Worm (Caenorhabditis elegans) whole organism, L3 larva: ENCODE results near the gene Y25C1A.2.

Experiments used
- R02D3.7 ChIP-seq: fragments of 150-350 bp; optimal IDR thresholded peaks from 2 replicates; lab custom pipeline; 2014; ENCODE audit warnings: missing biosample characterization, missing genetic modification characterization
- ZK546.5 ChIP-seq: sonication (generic microtip); optimal IDR thresholded peaks from 2 replicates; lab custom pipeline; 2017; ENCODE audit warnings: missing biosample characterization, missing genetic modification characterization
- aly-2 ChIP-seq: fragments of 150-350 bp; optimal IDR thresholded peaks from 2 replicates; lab custom pipeline; 2014; ENCODE audit warnings: missing biosample characterization, missing genetic modification characterization
- ama-1 ChIP-seq: fragments of 150-350 bp; optimal IDR thresholded peaks from 2 replicates; lab custom pipeline; 2018
- ceh-16 ChIP-seq: sonication (generic microtip); optimal IDR thresholded peaks from 2 replicates; lab custom pipeline; 2017; ENCODE audit warnings: missing biosample characterization, missing genetic modification characterization
- ceh-28 ChIP-seq: fragments of 150-350 bp; optimal IDR thresholded peaks from 2 replicates; lab custom pipeline; 2014; ENCODE audit warnings: missing biosample characterization, missing genetic modification reagents, missing genetic modification characterization
- ceh-82 ChIP-seq: fragments of 150-350 bp; optimal IDR thresholded peaks from 2 replicates; lab custom pipeline; 2014; ENCODE audit warnings: missing biosample characterization, missing genetic modification characterization
- ceh-9 ChIP-seq: sonication (generic microtip); optimal IDR thresholded peaks from 2 replicates; lab custom pipeline; 2018; ENCODE audit warnings: missing biosample characterization, missing genetic modification characterization
- daf-12 ChIP-seq: fragments of 150-350 bp; optimal IDR thresholded peaks from 2 replicates; lab custom pipeline; 2014; ENCODE audit warnings: missing biosample characterization, missing genetic modification reagents, missing genetic modification characterization
- egl-27 ChIP-seq: sonication (generic microtip); optimal IDR thresholded peaks from 4 replicates; lab custom pipeline; 2017; ENCODE audit warnings: missing biosample characterization, missing genetic modification reagents, missing genetic modification characterization
- egl-5 ChIP-seq: fragments of 150-350 bp; optimal IDR thresholded peaks from 2 replicates; lab custom pipeline; 2017; ENCODE audit warnings: missing biosample characterization, missing genetic modification reagents, missing genetic modification characterization, inconsistent platforms
- elt-1 ChIP-seq: fragments of 150-350 bp; optimal IDR thresholded peaks from 2 replicates; lab custom pipeline; 2014; ENCODE audit warnings: missing biosample characterization, missing genetic modification characterization
- elt-2 ChIP-seq: sonication (generic microtip); optimal IDR thresholded peaks from 2 replicates; lab custom pipeline; 2016; ENCODE audit warnings: missing genetic modification reagents, mild to moderate bottlenecking, missing genetic modification characterization, missing compliant biosample characterization
- elt-3 ChIP-seq, 3 experiments: fragments of 150-350 bp in 1 of 3; sonication (generic microtip) in 2 of 3; optimal IDR thresholded peaks; 2 replicates in 2 of 3; 4 replicates in 1 of 3; lab custom pipeline; 2014 to 2017; ENCODE audit warnings: missing biosample characterization in 3 of 3, missing genetic modification characterization in 3 of 3
- eor-1 ChIP-seq, 2 experiments: fragments of 150-350 bp; optimal IDR thresholded peaks; 2 replicates each; lab custom pipeline; 2014 to 2018; ENCODE audit warnings: missing biosample characterization in 2 of 2, missing genetic modification characterization in 2 of 2
- fkh-10 ChIP-seq: sonication (generic microtip); optimal IDR thresholded peaks from 2 replicates; lab custom pipeline; 2017; ENCODE audit warnings: missing biosample characterization, missing genetic modification reagents, missing genetic modification characterization
- fkh-2 ChIP-seq: fragments of 150-350 bp; optimal IDR thresholded peaks from 2 replicates; lab custom pipeline; 2014; ENCODE audit warnings: missing biosample characterization, missing genetic modification reagents, missing genetic modification characterization
- fos-1 ChIP-seq: fragments of 150-350 bp; optimal IDR thresholded peaks from 2 replicates; lab custom pipeline; 2014; ENCODE audit warnings: missing biosample characterization, missing genetic modification characterization
- hmg-11 ChIP-seq: sonication (generic microtip); optimal IDR thresholded peaks from 2 replicates; lab custom pipeline; 2016; ENCODE audit warnings: missing genetic modification characterization, missing compliant biosample characterization
- jun-1 ChIP-seq: fragments of 150-350 bp; optimal IDR thresholded peaks from 2 replicates; lab custom pipeline; 2014; ENCODE audit warnings: missing biosample characterization, missing genetic modification reagents, missing genetic modification characterization
- lin-15B ChIP-seq: fragments of 150-350 bp; optimal IDR thresholded peaks from 2 replicates; lab custom pipeline; 2014; ENCODE audit warnings: missing biosample characterization, missing genetic modification characterization
- lin-39 ChIP-seq: fragments of 150-350 bp; optimal IDR thresholded peaks from 2 replicates; lab custom pipeline; 2018; ENCODE audit warnings: missing biosample characterization, missing genetic modification reagents, missing genetic modification characterization
- lsy-12 ChIP-seq: sonication (generic microtip); optimal IDR thresholded peaks from 2 replicates; lab custom pipeline; 2016; ENCODE audit warnings: mild to moderate bottlenecking, missing genetic modification characterization, missing compliant biosample characterization
- mdl-1 ChIP-seq: fragments of 150-350 bp; optimal IDR thresholded peaks from 2 replicates; lab custom pipeline; 2014; ENCODE audit warnings: missing biosample characterization, missing genetic modification characterization
- mml-1 ChIP-seq: fragments of 150-350 bp; sonication (generic microtip); optimal IDR thresholded peaks from 3 replicates; lab custom pipeline; 2014; ENCODE audit warnings: missing biosample characterization, missing genetic modification characterization
- nfya-1 ChIP-seq: sonication (generic microtip); optimal IDR thresholded peaks from 2 replicates; lab custom pipeline; 2017; ENCODE audit warnings: missing genetic modification characterization, mild to moderate bottlenecking, missing compliant biosample characterization, antibody characterized with exemption, moderate library complexity; ENCODE audit not compliant: insufficient read depth
- nhr-11 ChIP-seq: fragments of 150-350 bp; optimal IDR thresholded peaks from 2 replicates; lab custom pipeline; 2014; ENCODE audit warnings: missing biosample characterization, missing genetic modification characterization
- nhr-12 ChIP-seq: fragments of 150-350 bp; optimal IDR thresholded peaks from 2 replicates; lab custom pipeline; 2014; ENCODE audit warnings: missing biosample characterization, missing genetic modification characterization
- nhr-23 ChIP-seq: fragments of 150-350 bp; optimal IDR thresholded peaks from 2 replicates; lab custom pipeline; 2014; ENCODE audit warnings: missing biosample characterization, missing genetic modification reagents, missing genetic modification characterization
- nhr-237 ChIP-seq: fragments of 150-350 bp; optimal IDR thresholded peaks from 2 replicates; lab custom pipeline; 2014; ENCODE audit warnings: missing biosample characterization, missing genetic modification characterization
- nhr-25 ChIP-seq: sonication (generic microtip); optimal IDR thresholded peaks from 2 replicates; lab custom pipeline; 2017; ENCODE audit warnings: missing biosample characterization, missing genetic modification characterization
- nhr-43 ChIP-seq: sonication (generic microtip); optimal IDR thresholded peaks from 2 replicates; lab custom pipeline; 2016; ENCODE audit warnings: mild to moderate bottlenecking, missing genetic modification characterization, missing compliant biosample characterization; ENCODE audit not compliant: poor library complexity, severe bottlenecking
- nhr-67 ChIP-seq: fragments of 150-350 bp; optimal IDR thresholded peaks from 2 replicates; lab custom pipeline; 2014; ENCODE audit warnings: missing biosample characterization, missing genetic modification characterization
- nhr-76 ChIP-seq: fragments of 150-350 bp; sonication (generic microtip); optimal IDR thresholded peaks from 5 replicates; lab custom pipeline; 2014; ENCODE audit warnings: missing biosample characterization, missing genetic modification characterization
- nhr-77 ChIP-seq: fragments of 150-350 bp; optimal IDR thresholded peaks from 2 replicates; lab custom pipeline; 2014; ENCODE audit warnings: missing biosample characterization, missing genetic modification characterization
- pha-4 ChIP-seq: fragments of 150-350 bp; optimal IDR thresholded peaks from 2 replicates; lab custom pipeline; 2014; ENCODE audit warnings: missing biosample characterization, missing genetic modification reagents, missing genetic modification characterization
- pqm-1 ChIP-seq: fragments of 150-350 bp; optimal IDR thresholded peaks from 2 replicates; lab custom pipeline; 2017; ENCODE audit warnings: missing biosample characterization, missing genetic modification characterization, inconsistent platforms
- sea-2 ChIP-seq: fragments of 150-350 bp; sonication (generic microtip); optimal IDR thresholded peaks from 4 replicates; lab custom pipeline; 2014; ENCODE audit warnings: missing biosample characterization, missing genetic modification reagents, missing genetic modification characterization
- skn-1 ChIP-seq: fragments of 150-350 bp; optimal IDR thresholded peaks from 2 replicates; lab custom pipeline; 2014; ENCODE audit warnings: missing biosample characterization, missing genetic modification characterization
- snpc-4 ChIP-seq: fragments of 150-350 bp; optimal IDR thresholded peaks from 2 replicates; lab custom pipeline; 2014; ENCODE audit warnings: missing biosample characterization, missing genetic modification characterization
- tbx-2 ChIP-seq: sonication (generic microtip); optimal IDR thresholded peaks from 2 replicates; lab custom pipeline; 2016; ENCODE audit warnings: mild to moderate bottlenecking, missing genetic modification characterization, missing compliant biosample characterization
- unc-39 ChIP-seq: sonication (generic microtip); optimal IDR thresholded peaks from 4 replicates; lab custom pipeline; 2017; ENCODE audit warnings: missing biosample characterization, missing genetic modification characterization
- unc-62 ChIP-seq: fragments of 150-350 bp; sonication (generic microtip); optimal IDR thresholded peaks from 4 replicates; lab custom pipeline; 2014; ENCODE audit warnings: missing biosample characterization, missing genetic modification reagents, missing genetic modification characterization
- zag-1 ChIP-seq: fragments of 150-350 bp; optimal IDR thresholded peaks from 2 replicates; lab custom pipeline; 2014; ENCODE audit warnings: missing biosample characterization, missing genetic modification characterization
- ztf-11 ChIP-seq: fragments of 150-350 bp; optimal IDR thresholded peaks from 2 replicates; lab custom pipeline; 2014; ENCODE audit warnings: missing biosample characterization, missing genetic modification characterization
- ztf-4 ChIP-seq: fragments of 150-350 bp; optimal IDR thresholded peaks from 2 replicates; lab custom pipeline; 2014; ENCODE audit warnings: missing biosample characterization, missing genetic modification characterization

The Y25C1A.2 gene

ce11 chrII:3068646-3069045 lies 43.8 kb upstream of the Y25C1A.2 start:
- TF ChIP-seq ceh-28 (tag; lab: Kevin White, UChicago): peak; percentile 74
- no peak for TF ChIP-seq lin-39 (tag; lab: Kevin White, UChicago)
- TF ChIP-seq, all 47 proteins: peak for 1

DNA sequence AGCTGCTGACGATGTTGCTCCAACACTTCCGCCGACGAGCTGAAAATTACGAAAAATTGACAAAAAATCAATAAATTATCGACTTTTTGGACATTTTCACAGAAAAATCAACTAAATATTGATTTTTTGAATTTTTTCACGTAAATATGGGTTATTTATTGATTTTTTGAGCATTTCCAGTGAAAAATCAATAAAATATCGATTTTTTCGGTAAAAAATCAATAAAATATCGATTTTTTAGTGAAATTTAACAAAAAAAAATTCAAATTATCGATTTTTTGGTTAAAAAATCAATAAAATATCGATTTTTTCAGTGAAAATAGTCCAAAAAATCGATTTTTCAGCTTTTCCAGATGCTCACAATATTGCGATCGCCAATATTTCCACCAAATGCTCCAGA lies 42.2 kb upstream of the Y25C1A.2 start:
- TF ChIP-seq unc-39 (tag; lab: Kevin White, UChicago) (no peak), ceh-28 (tag; lab: Kevin White, UChicago) (peak; percentile 97)
- TF ChIP-seq, all 47 proteins: peak for 1

ce11 chrII:3071012-3071749 lies 41.2 kb upstream of the Y25C1A.2 start, which contains the start of gene Y25C1A.7:
Gene Y25C1A.7 (minus strand): TSS chrII:3071062.
- TF ChIP-seq ztf-11: no peak
- peak; percentile 34 for TF ChIP-seq ceh-28 (tag; lab: Kevin White, UChicago)

DNA sequence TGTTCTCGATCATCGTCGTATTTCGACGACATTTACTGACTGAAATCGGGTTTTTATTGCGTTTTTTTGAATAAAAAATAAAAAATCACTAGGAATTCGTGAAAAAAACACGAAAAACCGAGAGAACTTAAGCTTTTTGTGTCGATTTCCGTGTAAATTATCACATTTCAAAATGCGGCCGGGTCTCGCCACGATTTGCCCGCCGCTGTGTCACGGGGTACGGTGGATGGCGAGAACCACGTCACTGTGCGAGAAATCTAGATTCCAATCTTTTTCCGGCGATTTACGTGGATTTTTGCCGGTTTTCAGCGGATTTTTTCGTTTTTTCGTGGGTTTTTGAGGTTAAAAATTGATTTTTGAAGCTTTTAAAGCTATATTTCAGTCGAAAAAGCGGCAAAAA lies 35.5 kb upstream of the Y25C1A.2 start, which contains the start of gene Y25C1A.8:
Y25C1A.8 (minus strand) TSS at position 45 of the 400 bp plus-strand sequence.
- TF ChIP-seq elt-1 (tag; lab: Kevin White, UChicago) (peak; percentile 71), daf-12 (tag; lab: Kevin White, UChicago) (peak; percentile 35), sea-2 (GFP tag; lab: Kevin White, UChicago) (no peak), fos-1 (tag; lab: Kevin White, UChicago) (peak; percentile 23), egl-27 (tag; lab: Kevin White, UChicago) (no peak), jun-1 (tag; lab: Kevin White, UChicago) (peak; percentile 94), nhr-25 (tag; lab: Kevin White, UChicago) (peak; percentile 80), lin-39 (tag; lab: Kevin White, UChicago) (peak; percentile 89), ztf-11 (no peak), unc-39 (tag; lab: Kevin White, UChicago) (no peak), ceh-28 (tag; lab: Kevin White, UChicago) (peak; percentile 86), ama-1 (lab: Kevin White, UChicago) (peak; percentile 20), mml-1 (no peak), elt-3 (tag; optimal IDR thresholded peaks at IDR 0.05; lab: Kevin White, UChicago) (peak in 1 of 3 experiments; percentile 32), nhr-43 (peak; percentile 95), elt-2 (tag; lab: Kevin White, UChicago) (peak; percentile 75), unc-62 (GFP tag; lab: Kevin White, UChicago) (no peak), pha-4 (tag; lab: Kevin White, UChicago) (peak; percentile 88), nhr-12 (no peak), nhr-67 (tag; lab: Kevin White, UChicago) (no peak), nhr-11 (tag; lab: Kevin White, UChicago) (no peak), skn-1 (tag; lab: Kevin White, UChicago) (peak; percentile 83), eor-1 (tag; optimal IDR thresholded peaks at IDR 0.05; lab: Kevin White, UChicago) (no peak), fkh-2 (peak; percentile 35), zag-1 (tag; lab: Kevin White, UChicago) (no peak), pqm-1 (tag; lab: Kevin White, UChicago) (peak; percentile 32), tbx-2 (tag; lab: Kevin White, UChicago) (peak; percentile 87), lsy-12 (tag; lab: Kevin White, UChicago) (peak; percentile 90), hmg-11 (tag; lab: Kevin White, UChicago) (peak; percentile 91), ztf-4 (tag; lab: Kevin White, UChicago) (no peak), nfya-1 (peak; percentile 96), nhr-77 (tag; lab: Kevin White, UChicago) (peak; percentile 41), egl-5 (tag; lab: Kevin White, UChicago) (peak; percentile 87), nhr-23 (tag; lab: Kevin White, UChicago) (peak; percentile 89), ceh-9 (tag; lab: Kevin White, UChicago) (no peak), aly-2 (peak; percentile 82), snpc-4 (tag; lab: Kevin White, UChicago) (peak; percentile 85), ZK546.5 (tag; lab: Kevin White, UChicago) (peak; percentile 17), ceh-82 (tag; lab: Kevin White, UChicago) (peak; percentile 89), lin-15B (peak; percentile 76), ceh-16 (tag; lab: Kevin White, UChicago) (no peak), mdl-1 (tag; lab: Kevin White, UChicago) (no peak), nhr-237 (tag; lab: Kevin White, UChicago) (no peak), fkh-10 (GFP tag; lab: Kevin White, UChicago) (peak; percentile 62), R02D3.7 (peak; percentile 83), nhr-76 (tag; lab: Kevin White, UChicago) (no peak)
